Worm (Caenorhabditis elegans) whole organism, L4 larva: ENCODE measurements around the gene ccep-135.

Experiments
- D1046.2 ChIP-seq: fragments of 200-800 bp; sonication (Bioruptor generic); IDR thresholded peaks from 2 replicates; pipeline ENCODE4 v1.3.6; 2022; ENCODE audit warnings: missing genetic modification characterization, missing compliant biosample characterization
- F26F4.8 ChIP-seq: fragments of 200-800 bp; sonication (Bioruptor generic); conservative IDR thresholded peaks from 2 replicates; pipeline ENCODE4 v1.3.6; 2022; ENCODE audit warnings: missing genetic modification characterization, missing compliant biosample characterization
- F37D6.2 ChIP-seq: sonication (generic microtip); optimal IDR thresholded peaks from 2 replicates; lab custom pipeline; 2016; ENCODE audit warnings: mild to moderate bottlenecking, missing genetic modification characterization, missing compliant biosample characterization
- F49E8.2 ChIP-seq: sonication (generic microtip); optimal IDR thresholded peaks from 2 replicates; lab custom pipeline; 2016; ENCODE audit warnings: missing compliant biosample characterization, mild to moderate bottlenecking, missing genetic modification characterization, borderline replicate concordance
- R02D3.7 ChIP-seq: fragments of 150-350 bp; sonication (generic microtip); optimal IDR thresholded peaks from 3 replicates; lab custom pipeline; 2014; ENCODE audit warnings: missing biosample characterization, missing genetic modification characterization
- Y5F2A.4 ChIP-seq: fragments of 200-800 bp; sonication (Bioruptor generic); optimal IDR thresholded peaks from 2 replicates; lab custom pipeline; 2018; ENCODE audit warnings: mild to moderate bottlenecking, missing genetic modification characterization, missing compliant biosample characterization
- ZK337.2 ChIP-seq: fragments of 200-800 bp; sonication (Bioruptor generic); IDR thresholded peaks from 2 replicates; pipeline ENCODE4 v1.3.6; 2022; ENCODE audit warnings: missing genetic modification reagents, missing genetic modification characterization, missing compliant biosample characterization
- ZK546.5 ChIP-seq, 2 experiments: sonication (generic microtip); optimal IDR thresholded peaks; 2 replicates each; lab custom pipeline; 2017; ENCODE audit warnings: missing biosample characterization in 2 of 2, missing genetic modification characterization in 2 of 2
- aha-1 ChIP-seq: fragments of 150-350 bp; peaks from one replicate; lab custom pipeline; 2014; ENCODE audit warnings: missing biosample characterization, missing genetic modification characterization
- ceh-20 ChIP-seq: fragments of 200-800 bp; sonication (Bioruptor generic); IDR thresholded peaks from 2 replicates; pipeline ENCODE4 v1.3.6; 2022; ENCODE audit warnings: missing genetic modification reagents, missing genetic modification characterization, missing compliant biosample characterization
- ceh-32 ChIP-seq: sonication (generic microtip); optimal IDR thresholded peaks from 2 replicates; lab custom pipeline; 2016; ENCODE audit warnings: mild to moderate bottlenecking, missing genetic modification characterization, missing compliant biosample characterization; ENCODE audit not compliant: poor library complexity
- ceh-44 ChIP-seq: fragments of 200-800 bp; sonication (Bioruptor generic); IDR thresholded peaks from 2 replicates; pipeline ENCODE4 v1.3.6; 2022; ENCODE audit warnings: missing genetic modification reagents, missing genetic modification characterization, missing compliant biosample characterization
- ceh-82 ChIP-seq: sonication (generic microtip); optimal IDR thresholded peaks from 2 replicates; lab custom pipeline; 2017; ENCODE audit warnings: missing biosample characterization, missing genetic modification characterization
- ces-1 ChIP-seq: fragments of 150-350 bp; sonication (generic microtip); optimal IDR thresholded peaks from 4 replicates; lab custom pipeline; 2014; ENCODE audit warnings: missing biosample characterization, missing genetic modification reagents, missing genetic modification characterization
- ctbp-1 ChIP-seq: fragments of 200-800 bp; sonication (Bioruptor generic); IDR thresholded peaks from 2 replicates; pipeline ENCODE4 v1.3.6; 2022; ENCODE audit warnings: missing genetic modification reagents, missing genetic modification characterization, missing compliant biosample characterization
- dmd-6 ChIP-seq: fragments of 200-800 bp; sonication (Bioruptor generic); IDR thresholded peaks from 2 replicates; pipeline ENCODE4 v1.3.6; 2022; ENCODE audit warnings: missing genetic modification reagents, missing genetic modification characterization, missing compliant biosample characterization
- dmd-9 ChIP-seq: fragments of 200-800 bp; sonication (Bioruptor generic); IDR thresholded peaks from 2 replicates; pipeline ENCODE4 v1.3.6; 2022; ENCODE audit warnings: missing genetic modification reagents, missing genetic modification characterization, missing compliant biosample characterization
- duxl-1 ChIP-seq: sonication (generic microtip); optimal IDR thresholded peaks from 2 replicates; lab custom pipeline; 2016; ENCODE audit warnings: mild to moderate bottlenecking, missing genetic modification characterization, moderate library complexity, missing compliant biosample characterization; ENCODE audit not compliant: poor library complexity
- dve-1 ChIP-seq: sonication (generic microtip); optimal IDR thresholded peaks from 2 replicates; lab custom pipeline; 2017; ENCODE audit warnings: antibody characterized with exemption, mild to moderate bottlenecking, missing genetic modification characterization, missing compliant biosample characterization; ENCODE audit not compliant: insufficient read depth
- egl-27 ChIP-seq: sonication (generic microtip); optimal IDR thresholded peaks from 3 replicates; lab custom pipeline; 2017; ENCODE audit warnings: missing biosample characterization, missing genetic modification reagents, missing genetic modification characterization
- egl-43 ChIP-seq: fragments of 200-800 bp; sonication (Bioruptor generic); IDR thresholded peaks from 2 replicates; pipeline ENCODE4 v1.3.6; 2022; ENCODE audit warnings: missing genetic modification reagents, missing genetic modification characterization, missing compliant biosample characterization
- gei-8 ChIP-seq: fragments of 200-800 bp; sonication (Bioruptor generic); optimal IDR thresholded peaks from 2 replicates; lab custom pipeline; 2018; ENCODE audit warnings: mild to moderate bottlenecking, missing genetic modification characterization, missing compliant biosample characterization
- lin-15B ChIP-seq: fragments of 150-350 bp; sonication (generic microtip); optimal IDR thresholded peaks from 3 replicates; lab custom pipeline; 2014; ENCODE audit warnings: missing biosample characterization, missing genetic modification characterization
- lsy-2 ChIP-seq, 2 experiments: fragments of 150-350 bp in 1 of 2; sonication (generic microtip) in 1 of 2; optimal IDR thresholded peaks; 2 replicates each; lab custom pipeline; 2014 to 2017; ENCODE audit warnings: missing biosample characterization in 2 of 2, missing genetic modification characterization in 2 of 2
- mep-1 ChIP-seq: fragments of 150-350 bp; sonication (generic microtip); optimal IDR thresholded peaks from 3 replicates; lab custom pipeline; 2014; ENCODE audit warnings: missing biosample characterization, missing genetic modification characterization
- nhr-102 ChIP-seq: sonication (generic microtip); optimal IDR thresholded peaks from 2 replicates; lab custom pipeline; 2016; ENCODE audit warnings: mild to moderate bottlenecking, missing genetic modification characterization, moderate library complexity, missing compliant biosample characterization
- nhr-11 ChIP-seq: fragments of 150-350 bp; optimal IDR thresholded peaks from 2 replicates; lab custom pipeline; 2014; ENCODE audit warnings: missing biosample characterization, missing genetic modification characterization
- php-3 ChIP-seq: fragments of 200-800 bp; sonication (Bioruptor generic); IDR thresholded peaks from 2 replicates; pipeline ENCODE4 v1.3.6; 2022; ENCODE audit warnings: missing genetic modification reagents, missing genetic modification characterization, missing compliant biosample characterization
- rbr-2 ChIP-seq: sonication (generic microtip); optimal IDR thresholded peaks from 2 replicates; lab custom pipeline; 2016; ENCODE audit warnings: missing genotype, missing genetic modification characterization, missing compliant biosample characterization
- sdz-12 ChIP-seq: fragments of 200-800 bp; sonication (Bioruptor generic); optimal IDR thresholded peaks from 2 replicates; lab custom pipeline; 2018; ENCODE audit warnings: mild to moderate bottlenecking, missing genetic modification characterization, missing compliant biosample characterization
- set-16 ChIP-seq: fragments of 200-800 bp; sonication (Bioruptor generic); IDR thresholded peaks from 2 replicates; pipeline ENCODE4 v1.3.6; 2022; ENCODE audit warnings: missing genetic modification reagents, missing genetic modification characterization, missing compliant biosample characterization
- skn-1 ChIP-seq: fragments of 150-350 bp; optimal IDR thresholded peaks from 2 replicates; lab custom pipeline; 2014; ENCODE audit warnings: missing biosample characterization, missing genetic modification characterization
- snpc-1.2 ChIP-seq: fragments of 200-800 bp; sonication (Bioruptor generic); IDR thresholded peaks from 2 replicates; pipeline ENCODE4 v1.3.6; 2022; ENCODE audit warnings: missing genetic modification reagents, missing genetic modification characterization, missing compliant biosample characterization
- spr-3 ChIP-seq: fragments of 200-800 bp; sonication (Bioruptor generic); optimal IDR thresholded peaks from 2 replicates; lab custom pipeline; 2018; ENCODE audit warnings: mild to moderate bottlenecking, missing genetic modification characterization, missing compliant biosample characterization
- unc-39 ChIP-seq: sonication (generic microtip); optimal IDR thresholded peaks from 2 replicates; lab custom pipeline; 2017; ENCODE audit warnings: missing biosample characterization, missing genetic modification characterization
- unc-62 ChIP-seq, 3 experiments: fragments of 150-350 bp in 1 of 3; sonication (generic microtip); optimal IDR thresholded peaks in 2 of 3; peaks in 1 of 3; 1 replicate in 1 of 3; 2 replicates in 2 of 3; lab custom pipeline; 2014 to 2017; ENCODE audit warnings: missing biosample characterization in 3 of 3, missing genetic modification characterization in 3 of 3, missing genetic modification reagents in 3 of 3, missing genotype in 1 of 3
- vab-7 ChIP-seq: fragments of 200-800 bp; sonication (Bioruptor generic); IDR thresholded peaks from 2 replicates; pipeline ENCODE4 v1.3.6; 2022; ENCODE audit warnings: missing genetic modification reagents, missing genetic modification characterization, missing compliant biosample characterization

Gene ccep-135

DNA sequence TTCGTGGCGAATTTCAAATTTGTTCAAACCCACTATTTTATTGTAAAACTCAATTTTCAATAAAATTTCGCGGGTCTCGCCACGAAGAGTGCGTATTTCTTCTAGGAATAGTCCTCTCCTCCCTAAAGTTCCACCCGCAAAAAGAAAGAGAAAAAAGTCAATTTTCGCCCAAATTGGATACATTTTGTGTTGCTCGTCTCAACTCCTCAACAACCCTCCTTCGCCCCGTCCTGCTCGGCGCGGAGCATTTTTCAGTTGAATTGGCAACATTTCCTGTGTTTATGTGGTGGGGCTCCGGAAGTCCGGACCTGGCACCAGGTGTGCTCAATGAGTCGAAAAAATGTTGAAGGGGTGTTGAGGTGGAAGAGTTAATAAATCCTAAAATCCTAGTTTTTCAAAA is 46.4 kb downstream of the ccep-135 start:
- TF ChIP-seq D1046.2 (GFP tag; lab: Robert Waterston, UW) (no peak), ceh-82 (tag; lab: Kevin White, UChicago) (no peak), egl-43 (0 out of 2 replicates have a peak, but pooled peaks have one; percentile 5), dmd-9 (no peak), ceh-44 (GFP tag; lab: Robert Waterston, UW) (no peak), dmd-6 (GFP tag; lab: Robert Waterston, UW) (no peak), ceh-32 (tag; lab: Kevin White, UChicago) (no peak)

DNA sequence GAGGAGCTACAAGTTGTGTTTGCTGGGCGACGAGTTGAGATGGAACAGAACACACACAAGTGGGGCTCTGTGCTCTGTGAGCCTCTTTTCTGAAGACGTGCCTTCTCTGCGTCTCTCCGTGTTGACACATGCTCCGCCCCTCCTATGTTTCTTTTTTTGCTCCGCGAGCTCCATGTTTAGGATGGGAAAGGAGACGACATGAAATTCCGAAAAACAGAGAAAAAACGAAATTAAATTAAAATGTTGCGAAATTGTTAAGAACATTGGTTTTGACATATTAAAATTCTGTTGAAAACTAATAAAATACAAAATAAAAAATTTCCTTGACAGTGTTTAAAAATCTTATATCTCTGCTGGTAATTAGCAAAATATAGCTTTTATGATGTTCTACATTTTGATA is 47.5 kb downstream of the ccep-135 start, which contains the start of gene mec-12:
Gene mec-12 (minus strand): TSS at position 91 of the 400 bp plus-strand sequence.
- TF ChIP-seq ces-1 (GFP tag; lab: Kevin White, UChicago) (no peak), F37D6.2 (tag; lab: Kevin White, UChicago) (no peak), ZK546.5 (tag; optimal IDR thresholded peaks at IDR 0.05; lab: Kevin White, UChicago) (no peak), lsy-2 (tag; optimal IDR thresholded peaks at IDR 0.05; lab: Kevin White, UChicago) (peak in 1 of 2 experiments; percentile 20), lin-15B (tag; lab: Kevin White, UChicago) (no peak), egl-27 (no peak), Y5F2A.4 (GFP tag; lab: Kevin White, UChicago) (no peak), set-16 (GFP tag; lab: Robert Waterston, UW) (no peak), F26F4.8 (GFP tag; lab: Robert Waterston, UW) (no peak), nhr-102 (tag; lab: Kevin White, UChicago) (no peak), mep-1 (tag; lab: Kevin White, UChicago) (peak; percentile 43), dmd-9 (no peak), sdz-12 (no peak), aha-1 (tag; lab: Kevin White, UChicago) (peak; percentile 66), ceh-20 (GFP tag; lab: Robert Waterston, UW) (no peak), unc-39 (no peak), skn-1 (tag; lab: Kevin White, UChicago) (no peak), snpc-1.2 (no peak), ctbp-1 (GFP tag; lab: Robert Waterston, UW) (0 out of 2 replicates have a peak, but pooled peaks have one; percentile 29), F49E8.2 (no peak), dve-1 (no peak), gei-8 (no peak)

DNA sequence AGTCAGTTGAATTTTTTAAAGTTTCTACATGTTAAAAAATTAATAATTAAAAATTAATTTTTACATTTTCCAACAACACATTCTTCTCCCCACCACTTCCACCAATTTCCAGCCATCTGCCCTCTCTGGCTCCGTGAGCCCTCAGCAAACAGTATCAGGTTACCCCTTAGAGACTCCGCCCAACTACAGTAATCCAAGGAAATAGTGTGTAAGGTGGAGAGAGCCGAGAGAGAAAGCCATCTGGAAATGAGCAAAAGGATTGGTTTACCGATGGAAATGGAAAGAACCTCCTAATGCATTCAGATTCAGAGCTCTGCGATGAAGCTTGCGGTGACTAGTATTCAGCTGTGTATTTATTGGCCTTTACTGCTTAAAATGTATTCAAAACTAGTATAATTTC is 48.6 kb downstream of the ccep-135 start:
- TF ChIP-seq D1046.2 (GFP tag; lab: Robert Waterston, UW) (no peak), vab-7 (GFP tag; lab: Robert Waterston, UW) (no peak), nhr-11 (no peak), ZK337.2 (GFP tag; lab: Robert Waterston, UW) (no peak), sdz-12 (no peak), ceh-44 (GFP tag; lab: Robert Waterston, UW) (no peak), mep-1 (tag; lab: Kevin White, UChicago) (no peak), spr-3 (GFP tag; lab: Kevin White, UChicago) (no peak), rbr-2 (tag; lab: Kevin White, UChicago) (no peak), duxl-1 (no peak), unc-39 (no peak), ces-1 (GFP tag; lab: Kevin White, UChicago) (no peak), php-3 (GFP tag; lab: Robert Waterston, UW) (no peak), unc-62 (GFP tag; optimal IDR thresholded peaks at IDR 0.05 in 1 of 2; lab: Kevin White, UChicago) (no peak), unc-62 (tag; optimal IDR thresholded peaks at IDR 0.05; lab: Kevin White, UChicago) (no peak), dmd-6 (GFP tag; lab: Robert Waterston, UW) (no peak), R02D3.7 (tag; lab: Kevin White, UChicago) (no peak), egl-43 (no peak), F26F4.8 (GFP tag; lab: Robert Waterston, UW) (no peak)
